Worm (Caenorhabditis elegans) whole organism, L4 larva: ENCODE data around the gene R04B3.3.

Experiments
- D1046.2 ChIP-seq: fragments of 200-800 bp; sonication (Bioruptor generic); IDR thresholded peaks from 2 replicates; pipeline ENCODE4 v1.3.6; 2022; ENCODE audit warnings: missing genetic modification characterization, missing compliant biosample characterization
- F10B5.3 ChIP-seq: sonication (generic microtip); optimal IDR thresholded peaks from 2 replicates; lab custom pipeline; 2016; ENCODE audit warnings: mild to moderate bottlenecking, missing genetic modification characterization, missing compliant biosample characterization
- F37D6.2 ChIP-seq: sonication (generic microtip); optimal IDR thresholded peaks from 2 replicates; lab custom pipeline; 2016; ENCODE audit warnings: mild to moderate bottlenecking, missing genetic modification characterization, missing compliant biosample characterization
- Y48G9A.11 ChIP-seq: fragments of 200-800 bp; sonication (Bioruptor generic); IDR thresholded peaks from 2 replicates; pipeline ENCODE4 v1.3.6; 2022; ENCODE audit warnings: missing genetic modification reagents, missing genetic modification characterization, missing compliant biosample characterization
- Y75B8A.6 ChIP-seq: fragments of 200-800 bp; sonication (Bioruptor generic); IDR thresholded peaks from 2 replicates; pipeline ENCODE4 v1.3.6; 2022; ENCODE audit warnings: missing genetic modification reagents, missing genetic modification characterization, missing compliant biosample characterization
- ZK337.2 ChIP-seq: fragments of 200-800 bp; sonication (Bioruptor generic); IDR thresholded peaks from 2 replicates; pipeline ENCODE4 v1.3.6; 2022; ENCODE audit warnings: missing genetic modification reagents, missing genetic modification characterization, missing compliant biosample characterization
- ZK546.5 ChIP-seq, 2 experiments: sonication (generic microtip); optimal IDR thresholded peaks; 2 replicates each; lab custom pipeline; 2017; ENCODE audit warnings: missing biosample characterization in 2 of 2, missing genetic modification characterization in 2 of 2
- aha-1 ChIP-seq: fragments of 150-350 bp; peaks from one replicate; lab custom pipeline; 2014; ENCODE audit warnings: missing biosample characterization, missing genetic modification characterization
- ama-1 ChIP-seq: fragments of 150-350 bp; optimal IDR thresholded peaks from 2 replicates; lab custom pipeline; 2014; ENCODE audit warnings: inconsistent platforms, mixed read lengths
- ces-1 ChIP-seq: fragments of 150-350 bp; sonication (generic microtip); optimal IDR thresholded peaks from 4 replicates; lab custom pipeline; 2014; ENCODE audit warnings: missing biosample characterization, missing genetic modification reagents, missing genetic modification characterization
- ctbp-1 ChIP-seq: fragments of 200-800 bp; sonication (Bioruptor generic); IDR thresholded peaks from 2 replicates; pipeline ENCODE4 v1.3.6; 2022; ENCODE audit warnings: missing genetic modification reagents, missing genetic modification characterization, missing compliant biosample characterization
- daf-12 ChIP-seq: fragments of 150-350 bp; optimal IDR thresholded peaks from 2 replicates; lab custom pipeline; 2014; ENCODE audit warnings: missing biosample characterization, missing genetic modification reagents, missing genetic modification characterization
- daf-16 ChIP-seq, 3 experiments: sonication (generic microtip); optimal IDR thresholded peaks; 2 replicates each; lab custom pipeline; 2016 to 2017; ENCODE audit warnings: missing genetic modification characterization in 3 of 3, missing genetic modification reagents in 3 of 3, mild to moderate bottlenecking in 2 of 3, missing compliant biosample characterization in 2 of 3, missing biosample characterization in 1 of 3, moderate library complexity in 1 of 3
- daf-8 ChIP-seq: fragments of 200-800 bp; sonication (Bioruptor generic); IDR thresholded peaks from 2 replicates; pipeline ENCODE4 v1.3.6; 2022; ENCODE audit warnings: missing genetic modification characterization, missing compliant biosample characterization
- dmd-6 ChIP-seq: fragments of 200-800 bp; sonication (Bioruptor generic); IDR thresholded peaks from 2 replicates; pipeline ENCODE4 v1.3.6; 2022; ENCODE audit warnings: missing genetic modification reagents, missing genetic modification characterization, missing compliant biosample characterization
- dmd-8 ChIP-seq: fragments of 200-800 bp; sonication (Bioruptor generic); IDR thresholded peaks from 2 replicates; pipeline ENCODE4 v1.3.6; 2022; ENCODE audit warnings: missing genetic modification characterization, missing compliant biosample characterization
- duxl-1 ChIP-seq: sonication (generic microtip); optimal IDR thresholded peaks from 2 replicates; lab custom pipeline; 2016; ENCODE audit warnings: mild to moderate bottlenecking, missing genetic modification characterization, moderate library complexity, missing compliant biosample characterization; ENCODE audit not compliant: poor library complexity
- dve-1 ChIP-seq: sonication (generic microtip); optimal IDR thresholded peaks from 2 replicates; lab custom pipeline; 2017; ENCODE audit warnings: antibody characterized with exemption, mild to moderate bottlenecking, missing genetic modification characterization, missing compliant biosample characterization; ENCODE audit not compliant: insufficient read depth
- egl-43 ChIP-seq: fragments of 200-800 bp; sonication (Bioruptor generic); IDR thresholded peaks from 2 replicates; pipeline ENCODE4 v1.3.6; 2022; ENCODE audit warnings: missing genetic modification reagents, missing genetic modification characterization, missing compliant biosample characterization
- fkh-10 ChIP-seq: fragments of 150-350 bp; optimal IDR thresholded peaks from 2 replicates; lab custom pipeline; 2014; ENCODE audit warnings: missing biosample characterization, missing genetic modification reagents, missing genetic modification characterization
- hlh-11 ChIP-seq: fragments of 200-800 bp; sonication (Bioruptor generic); optimal IDR thresholded peaks from 2 replicates; lab custom pipeline; 2018; ENCODE audit warnings: mild to moderate bottlenecking, missing genetic modification characterization, missing compliant biosample characterization
- hmg-1.1 ChIP-seq: fragments of 200-800 bp; sonication (Bioruptor generic); IDR thresholded peaks from 2 replicates; pipeline ENCODE4 v1.3.6; 2022; ENCODE audit warnings: missing genetic modification reagents, missing genetic modification characterization, missing compliant biosample characterization
- mdl-1 ChIP-seq, 2 experiments: fragments of 150-350 bp in 1 of 2; sonication (generic microtip) in 1 of 2; optimal IDR thresholded peaks; 2 replicates each; lab custom pipeline; 2014 to 2017; ENCODE audit warnings: missing biosample characterization in 2 of 2, missing genetic modification characterization in 2 of 2
- mep-1 ChIP-seq: fragments of 150-350 bp; sonication (generic microtip); optimal IDR thresholded peaks from 3 replicates; lab custom pipeline; 2014; ENCODE audit warnings: missing biosample characterization, missing genetic modification characterization
- mes-2 ChIP-seq: sonication (generic microtip); optimal IDR thresholded peaks from 2 replicates; lab custom pipeline; 2016; ENCODE audit warnings: missing genotype, mild to moderate bottlenecking, missing genetic modification characterization, missing compliant biosample characterization; ENCODE audit not compliant: poor library complexity, severe bottlenecking
- mxl-2 ChIP-seq: fragments of 200-800 bp; sonication (Bioruptor generic); conservative IDR thresholded peaks from 2 replicates; pipeline ENCODE4 v1.3.6; 2022; ENCODE audit warnings: missing genetic modification reagents, missing genetic modification characterization, missing compliant biosample characterization
- mxl-3 ChIP-seq: fragments of 200-800 bp; sonication (Bioruptor generic); optimal IDR thresholded peaks from 2 replicates; lab custom pipeline; 2018; ENCODE audit warnings: mild to moderate bottlenecking, missing genetic modification characterization, missing compliant biosample characterization
- nhr-10 ChIP-seq: fragments of 150-350 bp; optimal IDR thresholded peaks from 2 replicates; lab custom pipeline; 2014; ENCODE audit warnings: missing biosample characterization, missing genetic modification characterization
- nhr-102 ChIP-seq: sonication (generic microtip); optimal IDR thresholded peaks from 2 replicates; lab custom pipeline; 2016; ENCODE audit warnings: mild to moderate bottlenecking, missing genetic modification characterization, moderate library complexity, missing compliant biosample characterization
- nhr-11 ChIP-seq: fragments of 150-350 bp; optimal IDR thresholded peaks from 2 replicates; lab custom pipeline; 2014; ENCODE audit warnings: missing biosample characterization, missing genetic modification characterization
- nhr-25 ChIP-seq: sonication (generic microtip); optimal IDR thresholded peaks from 2 replicates; lab custom pipeline; 2017; ENCODE audit warnings: missing genetic modification characterization, mild to moderate bottlenecking, missing compliant biosample characterization, antibody characterized with exemption, moderate library complexity, borderline replicate concordance; ENCODE audit not compliant: insufficient read depth
- nhr-28 ChIP-seq: fragments of 150-350 bp; optimal IDR thresholded peaks from 2 replicates; lab custom pipeline; 2014; ENCODE audit warnings: missing biosample characterization, missing genetic modification characterization
- nhr-41 ChIP-seq: fragments of 200-800 bp; sonication (Bioruptor generic); IDR thresholded peaks from 2 replicates; pipeline ENCODE4 v1.3.6; 2022; ENCODE audit warnings: missing genetic modification reagents, missing genetic modification characterization, missing compliant biosample characterization
- pha-4 ChIP-seq, 2 experiments: fragments of 150-350 bp in 1 of 2; fragments of 200-800 bp in 1 of 2; sonication (Bioruptor generic) in 1 of 2; IDR thresholded peaks in 1 of 2; optimal IDR thresholded peaks in 1 of 2; 2 replicates each; pipeline versions ENCODE4 v1.3.6 to Lab custom; 2014 to 2022; ENCODE audit warnings: missing genetic modification characterization in 2 of 2, missing genetic modification reagents in 2 of 2, missing biosample characterization in 1 of 2, missing compliant biosample characterization in 1 of 2
- php-3 ChIP-seq: fragments of 200-800 bp; sonication (Bioruptor generic); IDR thresholded peaks from 2 replicates; pipeline ENCODE4 v1.3.6; 2022; ENCODE audit warnings: missing genetic modification reagents, missing genetic modification characterization, missing compliant biosample characterization
- rbr-2 ChIP-seq: sonication (generic microtip); optimal IDR thresholded peaks from 2 replicates; lab custom pipeline; 2016; ENCODE audit warnings: missing genotype, missing genetic modification characterization, missing compliant biosample characterization
- snpc-4 ChIP-seq: fragments of 150-350 bp; optimal IDR thresholded peaks from 2 replicates; lab custom pipeline; 2014; ENCODE audit warnings: missing biosample characterization, missing genetic modification characterization
- spr-3 ChIP-seq: fragments of 200-800 bp; sonication (Bioruptor generic); optimal IDR thresholded peaks from 2 replicates; lab custom pipeline; 2018; ENCODE audit warnings: mild to moderate bottlenecking, missing genetic modification characterization, missing compliant biosample characterization
- tag-97 ChIP-seq: fragments of 200-800 bp; sonication (Bioruptor generic); IDR thresholded peaks from 2 replicates; pipeline ENCODE4 v1.3.6; 2022; ENCODE audit warnings: missing genetic modification characterization, missing compliant biosample characterization
- unc-62 ChIP-seq, 3 experiments: fragments of 150-350 bp in 1 of 3; sonication (generic microtip); optimal IDR thresholded peaks in 2 of 3; peaks in 1 of 3; 1 replicate in 1 of 3; 2 replicates in 2 of 3; lab custom pipeline; 2014 to 2017; ENCODE audit warnings: missing biosample characterization in 3 of 3, missing genetic modification characterization in 3 of 3, missing genetic modification reagents in 3 of 3, missing genotype in 1 of 3
- vab-7 ChIP-seq: fragments of 200-800 bp; sonication (Bioruptor generic); IDR thresholded peaks from 2 replicates; pipeline ENCODE4 v1.3.6; 2022; ENCODE audit warnings: missing genetic modification reagents, missing genetic modification characterization, missing compliant biosample characterization

R04B3.3 gene

DNA sequence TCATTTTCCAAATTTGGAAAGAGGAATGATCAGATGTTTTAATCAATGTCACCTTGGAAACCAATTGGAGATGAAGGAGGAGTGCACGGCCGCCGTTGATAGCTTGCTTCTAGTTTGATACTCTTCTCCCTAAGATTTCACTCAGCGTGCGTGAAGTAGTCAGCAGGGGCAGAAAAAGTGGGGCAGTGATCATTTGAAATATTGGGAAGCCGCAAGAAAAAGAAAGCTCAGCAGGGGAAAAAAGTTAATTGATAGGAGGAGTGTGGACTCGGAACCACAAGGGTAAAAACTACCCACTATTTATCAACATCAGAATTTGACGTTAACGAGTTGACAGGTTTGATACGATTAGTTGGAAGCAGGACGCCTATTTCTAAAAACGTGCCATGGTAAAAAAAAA lies 32.7 kb upstream of the R04B3.3 start, which contains the start of gene K02E10.7:
Gene K02E10.7 (minus strand): TSS at position 101 of the 400 bp plus-strand sequence.
- TF ChIP-seq daf-8 (GFP tag; lab: Robert Waterston, UW) (no peak), mxl-2 (no peak), Y75B8A.6 (GFP tag; lab: Robert Waterston, UW) (no peak), unc-62 (GFP tag; optimal IDR thresholded peaks at IDR 0.05 in 1 of 2; lab: Kevin White, UChicago) (no peak), unc-62 (tag; optimal IDR thresholded peaks at IDR 0.05; lab: Kevin White, UChicago) (no peak), spr-3 (GFP tag; lab: Kevin White, UChicago) (no peak), F37D6.2 (tag; lab: Kevin White, UChicago) (no peak), dmd-8 (GFP tag; lab: Robert Waterston, UW) (no peak), mes-2 (no peak), hlh-11 (tag; lab: Kevin White, UChicago) (no peak), F10B5.3 (tag; lab: Kevin White, UChicago) (no peak), ces-1 (no peak), daf-16 (GFP tag; optimal IDR thresholded peaks at IDR 0.05; lab: Kevin White, UChicago) (no peak), daf-16 (tag; optimal IDR thresholded peaks at IDR 0.05; lab: Kevin White, UChicago) (no peak), D1046.2 (GFP tag; lab: Robert Waterston, UW) (no peak), mep-1 (no peak), vab-7 (GFP tag; lab: Robert Waterston, UW) (no peak), ZK337.2 (GFP tag; lab: Robert Waterston, UW) (no peak), aha-1 (no peak), tag-97 (GFP tag; lab: Robert Waterston, UW) (no peak), dve-1 (no peak), php-3 (GFP tag; lab: Robert Waterston, UW) (no peak)
- TF ChIP-seq, all 104 proteins: peak for 0

DNA sequence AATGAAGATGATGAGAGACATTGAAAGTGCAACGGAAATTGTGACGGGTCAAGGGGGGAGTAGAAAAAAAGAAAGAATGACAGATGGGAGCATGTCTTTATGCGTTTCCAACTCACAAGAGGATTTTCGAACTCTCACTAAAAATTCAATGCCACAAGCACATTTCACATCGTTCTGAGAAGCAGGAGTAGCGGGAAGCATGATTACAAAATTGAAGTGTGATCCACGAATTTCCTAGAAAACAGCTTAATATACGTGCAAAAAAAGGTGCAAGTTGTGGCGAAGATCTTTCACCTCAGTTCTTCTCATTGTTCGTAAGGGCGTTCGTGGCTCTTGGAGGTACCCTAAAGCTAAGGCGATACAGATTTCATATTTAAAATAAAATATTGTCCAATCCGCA lies 31.0 kb upstream of the R04B3.3 start:
- TF ChIP-seq fkh-10 (no peak), ctbp-1 (GFP tag; lab: Robert Waterston, UW) (0 out of 2 replicates have a peak, but pooled peaks have one; percentile 21)

DNA sequence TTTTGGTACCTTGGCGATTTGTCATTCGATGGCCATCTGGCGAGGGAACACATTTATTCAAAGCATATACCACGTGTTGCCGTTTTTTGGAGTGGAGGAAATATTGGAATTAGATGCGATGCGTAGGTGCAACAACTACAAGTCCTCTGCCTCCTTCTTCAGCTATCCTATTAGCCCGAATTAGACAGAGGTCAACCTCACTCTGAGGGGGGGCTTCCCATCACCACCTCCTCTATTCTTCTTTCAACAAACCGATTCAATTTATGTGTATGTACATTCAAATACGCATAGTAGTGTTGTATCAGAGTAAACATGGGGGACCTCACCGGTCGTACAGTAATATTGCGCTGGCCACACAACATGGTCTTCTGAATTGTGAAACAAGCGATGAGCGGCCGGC lies 22.0 kb upstream of the R04B3.3 start:
- TF ChIP-seq Y48G9A.11 (GFP tag; lab: Robert Waterston, UW) (no peak), pha-4 (GFP tag; IDR thresholded peaks at IDR 0.05; lab: Robert Waterston, UW) (no peak), pha-4 (tag; optimal IDR thresholded peaks at IDR 0.05; lab: Kevin White, UChicago) (peak; percentile 45), daf-12 (tag; lab: Kevin White, UChicago) (no peak), aha-1 (peak; percentile 86), Y75B8A.6 (GFP tag; lab: Robert Waterston, UW) (no peak), egl-43 (0 out of 2 replicates have a peak, but pooled peaks have one; percentile 41), duxl-1 (tag; lab: Kevin White, UChicago) (no peak)

DNA sequence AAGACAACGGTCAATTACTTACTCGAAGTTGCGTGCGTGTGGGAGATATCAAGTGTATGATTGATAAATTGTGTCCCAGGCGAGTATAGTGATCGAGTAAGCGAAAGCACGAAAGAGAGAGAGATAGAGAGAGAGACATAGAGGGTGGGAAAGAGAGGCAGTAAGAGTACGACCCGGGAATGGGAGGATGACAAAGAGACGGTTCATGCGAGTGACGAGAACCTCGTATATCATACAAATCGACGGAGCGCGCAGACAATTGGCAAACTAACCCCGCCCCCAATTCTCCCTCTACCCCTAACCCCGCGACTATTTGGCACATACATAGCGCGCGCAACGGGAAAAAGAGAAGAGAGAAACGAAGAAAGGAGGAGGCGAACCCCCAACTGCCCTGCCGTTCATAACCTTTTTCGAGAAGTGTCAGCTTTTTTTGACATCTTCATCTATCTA lies 20.1 kb upstream of the R04B3.3 start, which contains the start of gene rabr-1:
Gene rabr-1 (plus strand): TSS at position 316 of the 450 bp plus-strand sequence.
- TF ChIP-seq daf-16 (GFP tag; optimal IDR thresholded peaks at IDR 0.05; lab: Kevin White, UChicago) (no peak), daf-16 (tag; optimal IDR thresholded peaks at IDR 0.05; lab: Kevin White, UChicago) (peak; percentile 8), snpc-4 (no peak), hlh-11 (tag; lab: Kevin White, UChicago) (peak; percentile 64), spr-3 (GFP tag; lab: Kevin White, UChicago) (no peak), nhr-11 (tag; lab: Kevin White, UChicago) (peak; percentile 30), rbr-2 (tag; lab: Kevin White, UChicago) (peak; percentile 8), nhr-41 (GFP tag; lab: Robert Waterston, UW) (0 out of 2 replicates have a peak, but pooled peaks have one; percentile 48), ama-1 (no peak), mxl-3 (GFP tag; lab: Kevin White, UChicago) (peak; percentile 59), nhr-28 (peak; percentile 82), mep-1 (peak; percentile 66), nhr-10 (tag; lab: Kevin White, UChicago) (peak; percentile 38), pha-4 (GFP tag; IDR thresholded peaks at IDR 0.05; lab: Robert Waterston, UW) (peak; percentile 33; the same call in 1 of the 2 replicates), pha-4 (tag; optimal IDR thresholded peaks at IDR 0.05; lab: Kevin White, UChicago) (no peak), vab-7 (GFP tag; lab: Robert Waterston, UW) (no peak), egl-43 (0 out of 2 replicates have a peak, but pooled peaks have one; percentile 49), unc-62 (GFP tag; optimal IDR thresholded peaks at IDR 0.05 in 1 of 2; lab: Kevin White, UChicago) (peak in 1 of 2 experiments; percentile 98), unc-62 (tag; optimal IDR thresholded peaks at IDR 0.05; lab: Kevin White, UChicago) (no peak), mdl-1 (tag; optimal IDR thresholded peaks at IDR 0.05; lab: Kevin White, UChicago) (peak in 1 of 2 experiments; percentile 31), ZK546.5 (tag; optimal IDR thresholded peaks at IDR 0.05; lab: Kevin White, UChicago) (no peak), aha-1 (peak; percentile 96), dmd-8 (GFP tag; lab: Robert Waterston, UW) (no peak), nhr-25 (tag; lab: Kevin White, UChicago) (peak; percentile 36), dve-1 (peak; percentile 42), hmg-1.1 (peak; percentile 54; the same call in 1 of the 2 replicates), nhr-102 (no peak), dmd-6 (peak; percentile 38; the same call in 1 of the 2 replicates)
